Worm (Caenorhabditis elegans): Measurements from ENCODE around the gene cyp-37A1.

cyp-37A1 gene

DNA sequence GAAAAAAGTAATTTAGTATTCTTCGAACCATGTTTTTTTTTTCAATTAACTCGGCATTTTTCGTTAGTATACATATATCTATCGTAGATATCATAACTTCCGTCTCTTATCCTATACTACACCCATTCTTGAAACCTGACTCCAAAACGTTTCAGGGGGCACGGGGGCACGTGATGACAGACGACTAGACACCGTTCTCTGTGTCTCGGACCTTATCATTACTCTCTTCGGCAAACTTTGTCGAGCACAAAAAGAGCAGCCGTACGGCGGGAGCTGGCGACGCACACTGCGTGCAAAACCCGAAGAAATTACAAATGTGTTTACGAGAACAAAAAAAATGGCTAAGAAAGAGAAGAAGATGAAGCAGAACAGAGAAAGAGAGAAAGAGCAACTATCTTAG, 27.4 kb upstream of the cyp-37A1 start (continued):
- TF ChIP-seq Y5F2A.4 (GFP tag; optimal IDR thresholded peaks at IDR 0.05): no peak
- peak; percentile 77; the same call in 1 of the 2 replicates for TF ChIP-seq nhr-42 (GFP tag; IDR thresholded peaks at IDR 0.05)
- no peak for TF ChIP-seq unc-130 (GFP tag; optimal IDR thresholded peaks at IDR 0.05)
- TF ChIP-seq T26A8.4 (GFP tag; IDR thresholded peaks at IDR 0.05): no peak
- peak; percentile 97 for TF ChIP-seq nhr-77 (tag; optimal IDR thresholded peaks at IDR 0.05)
- peak; percentile 77; the same call in 1 of the 2 replicates for TF ChIP-seq lin-1 (GFP tag; IDR thresholded peaks at IDR 0.05)
- TF ChIP-seq nhr-11 (tag; optimal IDR thresholded peaks at IDR 0.05): peak; percentile 91
- peak; percentile 62 for TF ChIP-seq nhr-102 (tag; optimal IDR thresholded peaks at IDR 0.05)
- no peak for TF ChIP-seq daf-8 (GFP tag; IDR thresholded peaks at IDR 0.05)
- TF ChIP-seq hif-1 (tag; optimal IDR thresholded peaks at IDR 0.05): peak; percentile 72 to 97
- no peak for TF ChIP-seq ceh-82 (tag; optimal IDR thresholded peaks at IDR 0.05)
- no peak for TF ChIP-seq saeg-2 (GFP tag; IDR thresholded peaks at IDR 0.05)
- no peak for TF ChIP-seq attf-4 (tag; optimal IDR thresholded peaks at IDR 0.05)
- peak; percentile 57; the same call in 1 of the 2 replicates for TF ChIP-seq pha-4 (GFP tag; IDR thresholded peaks at IDR 0.05)
- no peak for TF ChIP-seq pha-4 (tag; optimal IDR thresholded peaks at IDR 0.05)
- no peak for TF ChIP-seq spr-3 (GFP tag; optimal IDR thresholded peaks at IDR 0.05)
- TF ChIP-seq arid-1 (GFP tag; conservative IDR thresholded peaks at IDR 0.05): no peak
- TF ChIP-seq mes-2 (tag; optimal IDR thresholded peaks at IDR 0.05; ENCODE audit: poor library complexity, severe bottlenecking): peak; percentile 64

DNA sequence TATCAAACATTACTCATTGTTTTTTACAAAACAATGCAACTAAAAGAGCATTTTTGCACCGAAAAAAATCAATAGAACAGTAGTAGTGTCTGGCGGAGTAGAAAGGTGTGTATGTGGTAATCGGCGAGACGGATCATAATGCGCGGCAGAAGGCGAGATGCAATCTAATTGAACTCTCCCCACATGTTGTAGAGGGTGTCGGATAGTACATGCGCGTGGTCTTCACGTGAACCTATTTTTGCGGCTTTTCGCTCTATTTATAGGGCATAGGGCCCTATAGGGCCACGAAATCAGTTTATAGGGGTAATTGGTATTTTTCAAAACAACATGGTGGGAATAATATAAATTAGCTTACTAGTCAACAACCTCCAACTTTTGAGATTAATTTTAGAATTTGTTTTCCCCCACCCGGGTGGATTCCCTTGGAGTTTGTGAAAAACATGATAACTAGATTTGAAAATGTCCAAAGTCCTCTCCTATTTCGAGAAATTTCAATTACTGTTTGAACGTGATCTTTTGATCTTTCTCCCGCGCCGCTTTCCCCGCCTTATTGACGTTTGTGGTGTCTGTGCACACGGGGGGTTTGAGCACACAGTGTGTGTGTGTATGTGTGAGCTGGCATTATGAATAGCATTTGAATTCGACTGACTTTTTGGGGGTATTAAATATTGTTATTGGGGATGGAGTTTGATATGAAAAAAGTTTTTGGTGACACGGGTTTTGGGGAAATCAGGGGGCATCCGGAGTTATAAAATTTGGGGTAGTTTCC, 26.3 kb upstream of the cyp-37A1 start:
- TF ChIP-seq nhr-6 (tag; optimal IDR thresholded peaks at IDR 0.05): peak; percentile 47
- TF ChIP-seq mes-2 (tag; optimal IDR thresholded peaks at IDR 0.05; ENCODE audit: poor library complexity, severe bottlenecking): peak; percentile 34
- no peak for TF ChIP-seq ZK546.5 (tag; optimal IDR thresholded peaks at IDR 0.05)
- TF ChIP-seq nhr-42 (GFP tag; IDR thresholded peaks at IDR 0.05): no peak
- no peak for TF ChIP-seq lin-39 (tag; optimal IDR thresholded peaks at IDR 0.05)
- TF ChIP-seq egl-27 (tag; optimal IDR thresholded peaks at IDR 0.05): no peak
- TF ChIP-seq T20F7.1 (GFP tag; optimal IDR thresholded peaks at IDR 0.05): no peak
- TF ChIP-seq nhr-11 (tag; optimal IDR thresholded peaks at IDR 0.05): no peak
- TF ChIP-seq spr-1 (tag; optimal IDR thresholded peaks at IDR 0.05): no peak
- no peak for TF ChIP-seq Y75B8A.6 (GFP tag; IDR thresholded peaks at IDR 0.05)
- TF ChIP-seq ceh-28 (tag; optimal IDR thresholded peaks at IDR 0.05): no peak
- no peak for TF ChIP-seq Y105C5A.15 (GFP tag; IDR thresholded peaks at IDR 0.05)
- peak; percentile 55 for TF ChIP-seq hlh-11 (tag; optimal IDR thresholded peaks at IDR 0.05)
- no peak for TF ChIP-seq jun-1 (tag; optimal IDR thresholded peaks at IDR 0.05)
- TF ChIP-seq nhr-10 (tag; optimal IDR thresholded peaks at IDR 0.05): no peak
- 0 out of 2 replicates have a peak, but pooled peaks have one; percentile 6 for TF ChIP-seq arid-1 (GFP tag; conservative IDR thresholded peaks at IDR 0.05)
- TF ChIP-seq spr-3 (GFP tag; optimal IDR thresholded peaks at IDR 0.05): no peak
- no peak for TF ChIP-seq daf-8 (GFP tag; IDR thresholded peaks at IDR 0.05)
- peak; percentile 33 for TF ChIP-seq pqm-1 (tag; optimal IDR thresholded peaks at IDR 0.05)
- TF ChIP-seq dmd-9 (GFP tag; IDR thresholded peaks at IDR 0.05): no peak
- no peak for TF ChIP-seq zip-11 (GFP tag; IDR thresholded peaks at IDR 0.05)
- no peak for TF ChIP-seq daf-16 (GFP tag; optimal IDR thresholded peaks at IDR 0.05)
- peak; percentile 89 for TF ChIP-seq daf-16 (tag; optimal IDR thresholded peaks at IDR 0.05)
- no peak for TF ChIP-seq F26F4.8 (GFP tag; conservative IDR thresholded peaks at IDR 0.05)
- TF ChIP-seq lir-3 (tag; optimal IDR thresholded peaks at IDR 0.05): no peak
- TF ChIP-seq tag-97 (GFP tag; IDR thresholded peaks at IDR 0.05): no peak
- no peak for TF ChIP-seq hmg-1.1 (GFP tag; IDR thresholded peaks at IDR 0.05)
- no peak for TF ChIP-seq duxl-1 (tag; optimal IDR thresholded peaks at IDR 0.05; ENCODE audit: poor library complexity)
- TF ChIP-seq saeg-2 (GFP tag; IDR thresholded peaks at IDR 0.05): no peak
- peak; percentile 38 for TF ChIP-seq lin-13 (GFP tag; optimal IDR thresholded peaks at IDR 0.05)
- no peak for TF ChIP-seq skn-1 (tag; optimal IDR thresholded peaks at IDR 0.05)
- peak; percentile 54; the same call in 1 of the 2 replicates for TF ChIP-seq mxl-2 (GFP tag; conservative IDR thresholded peaks at IDR 0.05)
- peak; percentile 61 for TF ChIP-seq mxl-3 (GFP tag; optimal IDR thresholded peaks at IDR 0.05)
- no peak for TF ChIP-seq Y5F2A.4 (GFP tag; optimal IDR thresholded peaks at IDR 0.05)
- no peak for TF ChIP-seq F44E2.7 (GFP tag; IDR thresholded peaks at IDR 0.05)
- TF ChIP-seq vab-7 (GFP tag; IDR thresholded peaks at IDR 0.05): no peak
- TF ChIP-seq snpc-1.2 (GFP tag; IDR thresholded peaks at IDR 0.05): no peak
- TF ChIP-seq lin-29 (GFP tag; IDR thresholded peaks at IDR 0.05): no peak
